Worm (Caenorhabditis elegans) whole organism, L4/young adult: ENCODE measurements around the gene T16G12.4.
A peak's percentile ranks its signal among the peaks of the same experiment; 100 is the strongest.

Experiments
- W03F9.2 ChIP-seq: fragments of 150-350 bp; optimal IDR thresholded peaks from 2 replicates; lab custom pipeline; 2014; ENCODE audit warnings: missing biosample characterization, missing genetic modification characterization
- dao-5 ChIP-seq: sonication (generic microtip); optimal IDR thresholded peaks from 2 replicates; lab custom pipeline; 2016; ENCODE audit warnings: missing genotype, missing genetic modification characterization, moderate library complexity, missing compliant biosample characterization
- him-1 ChIP-seq: sonication (generic microtip); optimal IDR thresholded peaks from 2 replicates; lab custom pipeline; 2016; ENCODE audit warnings: missing genotype, missing genetic modification reagents, missing genetic modification characterization, missing compliant biosample characterization

T16G12.4 gene

ce11 chrIII:10090685-10091084 is 33.1 kb downstream of the T16G12.4 start, which contains the start of gene gtf-2H2C:
Gene gtf-2H2C (minus strand): TSS chrIII:10090785.
- no peak for TF ChIP-seq him-1 (tag; lab: Kevin White, UChicago)
- TF ChIP-seq W03F9.2 (tag; lab: Kevin White, UChicago): no peak
- no peak for TF ChIP-seq dao-5 (tag; lab: Kevin White, UChicago)

ce11 chrIII:10093093-10093492 is 35.5 kb downstream of the T16G12.4 start:
- TF ChIP-seq him-1 (tag; lab: Kevin White, UChicago) (no peak), W03F9.2 (tag; lab: Kevin White, UChicago) (no peak), dao-5 (tag; lab: Kevin White, UChicago) (no peak)

- no peak for TF ChIP-seq W03F9.2 (tag; lab: Kevin White, UChicago)
- no peak for TF ChIP-seq dao-5 (tag; lab: Kevin White, UChicago)
- TF ChIP-seq him-1 (tag; lab: Kevin White, UChicago): no peak
Observed at ce11 chrIII:10094538-10094937, 36.9 kb downstream of the T16G12.4 start.

- no peak for TF ChIP-seq dao-5 (tag; lab: Kevin White, UChicago)
- no peak for TF ChIP-seq him-1 (tag; lab: Kevin White, UChicago)
- no peak for TF ChIP-seq W03F9.2 (tag; lab: Kevin White, UChicago)
Observed at ce11 chrIII:10095377-10095776, 37.8 kb downstream of the T16G12.4 start.

- no peak for TF ChIP-seq dao-5 (tag; lab: Kevin White, UChicago)
- TF ChIP-seq W03F9.2 (tag; lab: Kevin White, UChicago): peak; percentile 66
- TF ChIP-seq him-1 (tag; lab: Kevin White, UChicago): peak; percentile 39
Observed at ce11 chrIII:10096525-10096972, 38.9 kb downstream of the T16G12.4 start.

- no peak for TF ChIP-seq him-1 (tag; lab: Kevin White, UChicago)
- TF ChIP-seq W03F9.2 (tag; lab: Kevin White, UChicago): no peak
- TF ChIP-seq dao-5 (tag; lab: Kevin White, UChicago): no peak
Observed at ce11 chrIII:10097981-10098380, 40.4 kb downstream of the T16G12.4 start, which contains the start of gene spop-1. Gene spop-1 (minus strand): TSS chrIII:10098081.

ce11 chrIII:10101352-10101751 is 43.7 kb downstream of the T16G12.4 start, which contains the start of gene kel-10:
Gene kel-10 (minus strand): TSS chrIII:10101452.
- no peak for TF ChIP-seq W03F9.2 (tag; lab: Kevin White, UChicago)

- TF ChIP-seq W03F9.2 (tag; lab: Kevin White, UChicago) (no peak), him-1 (tag; lab: Kevin White, UChicago) (no peak), dao-5 (tag; lab: Kevin White, UChicago) (no peak)
Observed at ce11 chrIII:10106390-10106789, 48.8 kb downstream of the T16G12.4 start, which contains the start of gene srt-55. Gene srt-55 (minus strand): TSS chrIII:10106490.
